Worm (Caenorhabditis elegans): ENCODE measurements around the gene C25E10.7.

DNA sequence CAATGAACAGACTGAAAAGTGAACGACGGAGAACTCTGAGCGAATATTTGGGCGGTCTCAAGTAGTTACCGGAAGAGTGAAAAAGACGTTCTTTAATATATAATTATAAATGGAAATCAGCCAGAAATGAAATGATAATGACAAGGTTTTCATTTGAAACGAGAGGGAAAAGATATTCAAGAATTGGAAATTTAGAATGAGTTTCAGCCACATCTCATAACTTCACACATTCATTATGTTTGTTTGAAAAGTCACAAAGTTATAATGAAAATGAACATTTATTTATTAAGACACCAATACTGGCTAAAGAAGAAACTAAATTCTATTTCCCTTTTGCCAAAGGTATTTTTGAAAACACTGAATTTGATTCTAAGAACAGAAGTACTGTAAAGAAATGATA is at the start of gene C25E10.7:
- TF ChIP-seq cog-1 (tag; optimal IDR thresholded peaks at IDR 0.05) (no peak), klf-2 (GFP tag; conservative IDR thresholded peaks at IDR 0.05) (no peak)
